Worm (Caenorhabditis elegans): ENCODE data around the gene sqv-7.

- TF ChIP-seq syd-9 (tag; optimal IDR thresholded peaks at IDR 0.05), result no peak
- no peak for TF ChIP-seq ama-1 (optimal IDR thresholded peaks at IDR 0.05)
- no peak for TF ChIP-seq ceh-24 (tag; optimal IDR thresholded peaks at IDR 0.05)
- TF ChIP-seq nfya-1 (tag; optimal IDR thresholded peaks at IDR 0.05), result no peak
- no peak for TF ChIP-seq rnt-1 (tag; optimal IDR thresholded peaks at IDR 0.05)
- no peak for TF ChIP-seq C38D4.7 (GFP tag; optimal IDR thresholded peaks at IDR 0.05)
- TF ChIP-seq hlh-8 (tag; optimal IDR thresholded peaks at IDR 0.05), result no peak
- TF ChIP-seq K09A11.1 (tag; optimal IDR thresholded peaks at IDR 0.05; ENCODE audit: insufficient read depth), result no peak
- TF ChIP-seq lim-6 (tag; optimal IDR thresholded peaks at IDR 0.05), result no peak
Observed at ce11 chrII:7037659-7038342, 25.3 kb upstream of the sqv-7 start, which contains the start of gene cin-4.
